Fruit fly (Drosophila melanogaster) whole organism, embryonic: ENCODE measurements around the gene spn-B.

Experiments
- CG10543 ChIP-seq: fragments of 200-800 bp; sonication (Bioruptor generic); optimal IDR thresholded peaks from 3 replicates; lab custom pipeline; 2017; ENCODE audit warnings: missing biosample characterization, mild to moderate bottlenecking, missing genetic modification characterization, moderate library complexity
- CG12769 ChIP-seq: fragments of 200-800 bp; sonication (Bioruptor generic); optimal IDR thresholded peaks from 2 replicates; lab custom pipeline; 2019; ENCODE audit warnings: missing biosample characterization, mild to moderate bottlenecking, missing genetic modification characterization, moderate library complexity
- CG14710 ChIP-seq: fragments of 200-800 bp; sonication (Bioruptor generic); optimal IDR thresholded peaks from 3 replicates; lab custom pipeline; 2019; ENCODE audit warnings: missing biosample characterization, mild to moderate bottlenecking, missing genetic modification characterization, moderate library complexity
- CG15011 ChIP-seq: fragments of 200-800 bp; sonication (Bioruptor generic); optimal IDR thresholded peaks from 3 replicates; lab custom pipeline; 2018; ENCODE audit warnings: missing biosample characterization, mild to moderate bottlenecking, missing genetic modification characterization
- CG2120 ChIP-seq: fragments of 200-800 bp; sonication (Bioruptor generic); optimal IDR thresholded peaks from 3 replicates; lab custom pipeline; 2016; ENCODE audit warnings: missing biosample characterization, missing genetic modification characterization
- CG2199 ChIP-seq: fragments of 200-800 bp; sonication (Bioruptor generic); IDR thresholded peaks from 3 replicates; pipeline ENCODE4 v1.3.6; 2022; ENCODE audit warnings: missing biosample characterization, missing genetic modification characterization
- CG2202 ChIP-seq: fragments of 200-800 bp; sonication (Bioruptor generic); optimal IDR thresholded peaks from 2 replicates; lab custom pipeline; 2018; ENCODE audit warnings: missing biosample characterization, mild to moderate bottlenecking, missing genetic modification characterization
- CG3281 ChIP-seq: fragments of 200-800 bp; sonication (Bioruptor generic); optimal IDR thresholded peaks from 3 replicates; lab custom pipeline; 2017; ENCODE audit warnings: missing biosample characterization, mild to moderate bottlenecking, missing genetic modification characterization
- CG34376 ChIP-seq: fragments of 200-800 bp; sonication (Bioruptor generic); optimal IDR thresholded peaks from 2 replicates; lab custom pipeline; 2018; ENCODE audit warnings: missing biosample characterization, mild to moderate bottlenecking, missing genetic modification characterization
- CG3847 ChIP-seq: fragments of 200-800 bp; sonication (Bioruptor generic); IDR thresholded peaks from 2 replicates; pipeline ENCODE4 v1.3.6; 2022; ENCODE audit warnings: missing biosample characterization, missing genetic modification characterization
- CG4360 ChIP-seq: fragments of 200-800 bp; sonication (Bioruptor generic); IDR thresholded peaks from 2 replicates; pipeline ENCODE4 v1.3.6; 2022; ENCODE audit warnings: missing biosample characterization, missing genetic modification characterization
- CG5245 ChIP-seq: fragments of 200-800 bp; sonication (Bioruptor generic); optimal IDR thresholded peaks from 3 replicates; lab custom pipeline; 2016; ENCODE audit warnings: missing biosample characterization, missing genetic modification characterization
- CG6175 ChIP-seq: fragments of 200-800 bp; sonication (Bioruptor generic); IDR thresholded peaks from 3 replicates; pipeline ENCODE4 v1.3.6; 2022; ENCODE audit warnings: missing biosample characterization, missing genetic modification characterization
- CG7372 ChIP-seq: fragments of 200-800 bp; sonication (Bioruptor generic); IDR thresholded peaks from 2 replicates; pipeline ENCODE4 v1.3.6; 2022; ENCODE audit warnings: missing biosample characterization, missing genetic modification characterization
- CG7987 ChIP-seq: fragments of 200-800 bp; sonication (Bioruptor generic); optimal IDR thresholded peaks from 2 replicates; lab custom pipeline; 2018; ENCODE audit warnings: missing biosample characterization, mild to moderate bottlenecking, missing genetic modification characterization, moderate library complexity
- CG9932 ChIP-seq: fragments of 200-800 bp; sonication (Bioruptor generic); IDR thresholded peaks from 2 replicates; pipeline ENCODE4 v1.3.6; 2022; ENCODE audit warnings: missing biosample characterization, missing genetic modification characterization
- Deaf1 ChIP-seq: fragments of 200-800 bp; optimal IDR thresholded peaks from 3 replicates; lab custom pipeline; 2019; ENCODE audit warnings: missing biosample characterization, mild to moderate bottlenecking, missing genetic modification characterization, moderate library complexity
- Drgx ChIP-seq: fragments of 200-800 bp; sonication (Bioruptor generic); IDR thresholded peaks from 2 replicates; pipeline ENCODE4 v1.3.6; 2022; ENCODE audit warnings: missing biosample characterization, missing genetic modification characterization
- ERR ChIP-seq: fragments of 200-800 bp; sonication (Bioruptor generic); optimal IDR thresholded peaks from 2 replicates; lab custom pipeline; 2016; ENCODE audit warnings: missing biosample characterization, missing genetic modification characterization
- Ets65A ChIP-seq: fragments of 200-800 bp; sonication (Bioruptor generic); peaks from one replicate; lab custom pipeline; 2016; ENCODE audit warnings: missing biosample characterization, missing genetic modification characterization
- Fer2 ChIP-seq: fragments of 200-800 bp; sonication (Bioruptor generic); optimal IDR thresholded peaks from 2 replicates; lab custom pipeline; 2018; ENCODE audit warnings: missing biosample characterization, mild to moderate bottlenecking, missing genetic modification characterization, moderate library complexity
- Gsc ChIP-seq: fragments of 200-800 bp; sonication (Bioruptor generic); IDR thresholded peaks from 2 replicates; pipeline ENCODE4 v1.3.6; 2022; ENCODE audit warnings: missing biosample characterization, missing genetic modification characterization
- Hr78 ChIP-seq, 2 experiments: fragments of 200-800 bp in 1 of 2; fragments of >200 bp in 1 of 2; sonication (Bioruptor generic) in 1 of 2; optimal IDR thresholded peaks; 2 replicates each; lab custom pipeline; 2017 to 2019; ENCODE audit warnings: missing biosample characterization in 2 of 2, missing genetic modification characterization in 2 of 2, mild to moderate bottlenecking in 1 of 2, moderate library complexity in 1 of 2
- Jarid2 ChIP-seq: fragments of 200-800 bp; sonication (Bioruptor generic); optimal IDR thresholded peaks from 3 replicates; lab custom pipeline; 2017; ENCODE audit warnings: mild to moderate bottlenecking, missing biosample characterization, missing genetic modification reagents, missing genetic modification characterization
- Opbp ChIP-seq: fragments of 200-800 bp; sonication (Bioruptor generic); IDR thresholded peaks from 3 replicates; pipeline ENCODE4 v1.3.6; 2022; ENCODE audit warnings: missing biosample characterization, missing genetic modification characterization; ENCODE audit not compliant: partially characterized antibody
- bbx ChIP-seq: fragments of 200-800 bp; sonication (Bioruptor generic); IDR thresholded peaks from 2 replicates; pipeline ENCODE4 v1.3.6; 2022; ENCODE audit warnings: missing biosample characterization, missing genetic modification characterization; ENCODE audit not compliant: partially characterized antibody
- cg ChIP-seq: fragments of 200-800 bp; sonication (Bioruptor generic); optimal IDR thresholded peaks from 3 replicates; lab custom pipeline; 2019; ENCODE audit warnings: missing biosample characterization, mild to moderate bottlenecking, missing genetic modification characterization, moderate library complexity
- chinmo ChIP-seq: fragments of 200-800 bp; sonication (Bioruptor generic); IDR thresholded peaks from 4 replicates; pipeline ENCODE4 v1.3.6; 2022; ENCODE audit warnings: missing biosample characterization, missing genetic modification characterization; ENCODE audit not compliant: partially characterized antibody
- chm ChIP-seq: fragments of 200-800 bp; sonication (Bioruptor generic); IDR thresholded peaks from 2 replicates; pipeline ENCODE4 v1.3.6; 2022; ENCODE audit warnings: missing biosample characterization, missing genetic modification characterization
- eve ChIP-seq, 2 experiments: fragments of >200 bp; optimal IDR thresholded peaks; 2 replicates each; lab custom pipeline; 2017; ENCODE audit warnings: missing biosample characterization in 2 of 2, missing genetic modification characterization in 2 of 2
- inv ChIP-seq: fragments of 200-800 bp; sonication (Bioruptor generic); IDR thresholded peaks from 2 replicates; pipeline ENCODE4 v1.3.6; 2022; ENCODE audit warnings: missing biosample characterization, missing genetic modification characterization; ENCODE audit not compliant: partially characterized antibody
- lab ChIP-seq: fragments of 200-800 bp; sonication (Bioruptor generic); optimal IDR thresholded peaks from 3 replicates; lab custom pipeline; 2017; ENCODE audit warnings: missing biosample characterization, missing genetic modification characterization, mild to moderate bottlenecking, moderate library complexity, missing genetic modification reagents
- pho ChIP-seq: fragments of 200-800 bp; sonication (Bioruptor generic); optimal IDR thresholded peaks from 2 replicates; lab custom pipeline; 2016; ENCODE audit warnings: missing biosample characterization, missing genetic modification characterization
- rib ChIP-seq: fragments of 200-800 bp; sonication (Bioruptor generic); IDR thresholded peaks from 2 replicates; pipeline ENCODE4 v1.3.6; 2022; ENCODE audit warnings: missing biosample characterization, missing genetic modification characterization
- ro ChIP-seq: fragments of 200-800 bp; sonication (Bioruptor generic); IDR thresholded peaks from 2 replicates; pipeline ENCODE4 v1.3.6; 2022; ENCODE audit warnings: missing biosample characterization, missing genetic modification characterization
- scrt ChIP-seq: fragments of 200-800 bp; sonication (Bioruptor generic); optimal IDR thresholded peaks from 2 replicates; lab custom pipeline; 2018; ENCODE audit warnings: missing biosample characterization, mild to moderate bottlenecking, missing genetic modification characterization, moderate library complexity
- sens ChIP-seq: fragments of 200-800 bp; sonication (Bioruptor generic); peaks from one replicate; lab custom pipeline; 2016; ENCODE audit warnings: missing biosample characterization, missing genetic modification characterization
- sens-2 ChIP-seq: fragments of 200-800 bp; sonication (Bioruptor generic); IDR thresholded peaks from 2 replicates; pipeline ENCODE4 v1.3.6; 2022; ENCODE audit warnings: missing biosample characterization, missing genetic modification characterization
- sna ChIP-seq: fragments of 200-800 bp; sonication (Bioruptor generic); IDR thresholded peaks from 2 replicates; pipeline ENCODE4 v1.3.6; 2022; ENCODE audit warnings: missing biosample characterization, missing genetic modification characterization; ENCODE audit not compliant: partially characterized antibody
- sob ChIP-seq: fragments of 200-800 bp; sonication (Bioruptor generic); IDR thresholded peaks from 2 replicates; pipeline ENCODE4 v1.3.6; 2022; ENCODE audit warnings: missing biosample characterization, missing genetic modification characterization
- tgo ChIP-seq: fragments of 200-800 bp; sonication (Bioruptor generic); IDR thresholded peaks from 3 replicates; pipeline ENCODE4 v1.3.6; 2022; ENCODE audit warnings: missing biosample characterization, missing genetic modification characterization
- zfh1 ChIP-seq: fragments of 200-800 bp; sonication (Bioruptor generic); IDR thresholded peaks from 3 replicates; pipeline ENCODE4 v1.3.6; 2022; ENCODE audit warnings: missing biosample characterization, missing genetic modification characterization

Gene spn-B

DNA sequence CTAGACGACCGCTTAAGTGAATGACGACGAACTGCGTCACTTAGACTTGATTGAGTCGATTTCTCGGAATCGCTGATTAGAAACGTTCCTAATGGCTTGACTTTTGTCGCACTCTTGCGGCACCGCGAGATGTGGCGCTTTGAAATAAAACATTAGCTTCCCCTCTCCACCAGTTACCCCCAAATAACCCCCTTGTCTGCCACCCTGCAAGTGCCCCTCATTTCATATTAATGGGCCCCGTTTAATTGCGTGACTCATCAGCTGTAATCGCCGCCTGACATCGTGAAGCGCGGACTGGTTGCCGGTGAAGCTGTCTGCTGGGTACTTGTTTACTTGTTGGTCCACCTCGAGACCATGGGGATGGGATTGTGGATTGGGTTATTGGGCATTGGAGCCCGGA lies 36.3 kb downstream of the spn-B start (continued):
- TF ChIP-seq Gsc (GFP tag; lab: Robert Waterston, UW) (no peak), CG14710 (tag; lab: Kevin White, UChicago) (no peak), CG3281 (GFP tag; lab: Kevin White, UChicago) (no peak)
- TF ChIP-seq, all 482 proteins: peak for 12

DNA sequence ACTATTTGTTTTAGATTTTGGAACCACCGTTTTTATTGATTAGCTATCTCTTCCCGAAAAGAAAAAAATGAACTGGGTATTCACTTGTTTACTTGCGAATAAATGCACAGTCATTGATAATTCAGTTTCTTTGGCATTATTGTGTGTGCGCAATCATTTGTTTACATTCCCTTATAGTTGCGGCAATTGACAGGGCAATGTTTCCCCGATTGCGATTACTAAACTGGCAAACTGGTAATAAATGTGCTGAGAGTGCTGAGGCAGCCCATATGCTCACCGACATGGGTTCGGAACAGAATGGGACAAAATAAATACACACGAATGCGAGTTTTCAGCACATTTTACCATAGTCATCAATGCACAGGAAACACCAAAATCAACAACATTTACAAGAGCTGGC lies 38.1 kb downstream of the spn-B start:
- TF ChIP-seq ro (GFP tag; lab: Robert Waterston, UW) (no peak), CG2199 (peak; percentile 36; the same call in 1 of the 3 replicates), CG7987 (no peak), Ets65A (peak; percentile 56), CG34376 (GFP tag; lab: Kevin White, UChicago) (peak; percentile 32), chinmo (GFP tag; lab: Robert Waterston, UW) (0 out of 4 replicates have a peak, but pooled peaks have one; percentile 33), CG15011 (GFP tag; lab: Kevin White, UChicago) (peak; percentile 0), sob (GFP tag; lab: Robert Waterston, UW) (0 out of 2 replicates have a peak, but pooled peaks have one; percentile 16)

- TF ChIP-seq CG7372 (GFP tag; lab: Robert Waterston, UW): no peak
- peak; percentile 52 for TF ChIP-seq sens (GFP tag; lab: Kevin White, UChicago)
- peak in 1 of 2 experiments; percentile 90 for TF ChIP-seq Hr78 (GFP tag; optimal IDR thresholded peaks at IDR 0.05; lab: Kevin White, UChicago)
- TF ChIP-seq ERR (GFP tag; lab: Kevin White, UChicago): no peak
- no peak for TF ChIP-seq CG12769 (tag; lab: Kevin White, UChicago)
These were observed 39.0 kb downstream of the spn-B start for dm6 chr3R:14366882-14367281.

- TF ChIP-seq CG4360 (GFP tag; lab: Robert Waterston, UW) (peak; percentile 75), CG9932 (peak; percentile 31), Jarid2 (GFP tag; lab: Kevin White, UChicago) (peak; percentile 87), CG3847 (GFP tag; lab: Robert Waterston, UW) (0 out of 2 replicates have a peak, but pooled peaks have one; percentile 10), cg (GFP tag; lab: Kevin White, UChicago) (peak; percentile 46), sens-2 (GFP tag; lab: Robert Waterston, UW) (0 out of 2 replicates have a peak, but pooled peaks have one; percentile 9), zfh1 (GFP tag; lab: Robert Waterston, UW) (0 out of 3 replicates have a peak, but pooled peaks have one; percentile 17), sna (GFP tag; lab: Robert Waterston, UW) (0 out of 2 replicates have a peak, but pooled peaks have one; percentile 42), Drgx (0 out of 2 replicates have a peak, but pooled peaks have one; percentile 31), eve (GFP tag; optimal IDR thresholded peaks at IDR 0.05; lab: Kevin White, UChicago) (peak in 1 of 2 experiments; percentile 39), scrt (peak; percentile 24), chm (peak; percentile 68), CG5245 (no peak), CG12769 (tag; lab: Kevin White, UChicago) (peak; percentile 5), lab (GFP tag; lab: Kevin White, UChicago) (peak; percentile 44), inv (GFP tag; lab: Robert Waterston, UW) (0 out of 2 replicates have a peak, but pooled peaks have one; percentile 11), tgo (GFP tag; lab: Robert Waterston, UW) (no peak), Deaf1 (tag; lab: Kevin White, UChicago) (peak; percentile 80), CG10543 (peak; percentile 3), Fer2 (tag; lab: Kevin White, UChicago) (no peak), bbx (GFP tag; lab: Robert Waterston, UW) (peak; percentile 39; the same call in 1 of the 2 replicates), CG2202 (tag; lab: Kevin White, UChicago) (no peak), CG2199 (peak; percentile 42), pho (GFP tag; lab: Kevin White, UChicago) (peak; percentile 4), Opbp (GFP tag; lab: Robert Waterston, UW) (0 out of 3 replicates have a peak, but pooled peaks have one; percentile 11), CG6175 (GFP tag; lab: Robert Waterston, UW) (peak; percentile 81), rib (GFP tag; lab: Robert Waterston, UW) (peak; percentile 50; the same call in 1 of the 2 replicates), CG2120 (GFP tag; lab: Kevin White, UChicago) (peak; percentile 19)
These were observed 41.8 kb downstream of the spn-B start for dm6 chr3R:14369481-14370198.
